Worm (Caenorhabditis elegans): ENCODE measurements around the gene F20D6.8.

ce11 chrV:8171688-8172087 is 3.6 kb upstream of the F20D6.8 start:
- peak; percentile 42 for TF ChIP-seq unc-55 (GFP tag; optimal IDR thresholded peaks at IDR 0.05)
- no peak for TF ChIP-seq nhr-77 (tag; optimal IDR thresholded peaks at IDR 0.05)
- TF ChIP-seq skn-1 (tag; optimal IDR thresholded peaks at IDR 0.05): no peak
